Worm (Caenorhabditis elegans) whole organism, L3 larva: ENCODE results near the gene inpp-4B.

Source experiments
- daf-12 ChIP-seq: fragments of 150-350 bp; optimal IDR thresholded peaks from 2 replicates; lab custom pipeline; 2014; ENCODE audit warnings: missing biosample characterization, missing genetic modification reagents, missing genetic modification characterization
- elt-2 ChIP-seq: sonication (generic microtip); optimal IDR thresholded peaks from 2 replicates; lab custom pipeline; 2016; ENCODE audit warnings: missing genetic modification reagents, mild to moderate bottlenecking, missing genetic modification characterization, missing compliant biosample characterization
- lin-39 ChIP-seq: fragments of 150-350 bp; optimal IDR thresholded peaks from 2 replicates; lab custom pipeline; 2018; ENCODE audit warnings: missing biosample characterization, missing genetic modification reagents, missing genetic modification characterization
- mdl-1 ChIP-seq: fragments of 150-350 bp; optimal IDR thresholded peaks from 2 replicates; lab custom pipeline; 2014; ENCODE audit warnings: missing biosample characterization, missing genetic modification characterization
- nhr-12 ChIP-seq: fragments of 150-350 bp; optimal IDR thresholded peaks from 2 replicates; lab custom pipeline; 2014; ENCODE audit warnings: missing biosample characterization, missing genetic modification characterization
- nhr-76 ChIP-seq: fragments of 150-350 bp; sonication (generic microtip); optimal IDR thresholded peaks from 5 replicates; lab custom pipeline; 2014; ENCODE audit warnings: missing biosample characterization, missing genetic modification characterization
- tbx-2 ChIP-seq: sonication (generic microtip); optimal IDR thresholded peaks from 2 replicates; lab custom pipeline; 2016; ENCODE audit warnings: mild to moderate bottlenecking, missing genetic modification characterization, missing compliant biosample characterization
- unc-62 ChIP-seq: fragments of 150-350 bp; sonication (generic microtip); optimal IDR thresholded peaks from 4 replicates; lab custom pipeline; 2014; ENCODE audit warnings: missing biosample characterization, missing genetic modification reagents, missing genetic modification characterization
- ztf-11 ChIP-seq: fragments of 150-350 bp; optimal IDR thresholded peaks from 2 replicates; lab custom pipeline; 2014; ENCODE audit warnings: missing biosample characterization, missing genetic modification characterization

DNA sequence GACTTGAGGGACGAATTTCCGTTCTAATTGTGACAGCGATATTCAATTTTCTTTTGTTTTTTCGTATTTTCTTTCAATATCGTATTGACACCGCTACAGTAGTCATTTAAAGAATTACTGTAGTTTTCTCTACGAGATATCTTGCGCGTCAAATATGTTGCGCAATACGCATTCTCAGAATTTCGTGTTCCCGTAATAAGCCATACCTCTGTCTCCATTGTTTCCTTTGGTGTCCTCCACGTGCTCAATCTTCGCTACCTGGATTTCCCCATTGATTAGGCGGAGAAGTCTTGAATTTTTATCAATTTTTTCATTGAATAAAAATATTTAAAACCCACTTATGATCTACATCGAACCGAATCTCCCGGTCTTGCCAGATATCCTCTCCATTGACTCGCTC is 5.4 kb downstream of the inpp-4B start:
- TF ChIP-seq unc-62 (no peak), ztf-11 (tag; lab: Kevin White, UChicago) (no peak), tbx-2 (tag; lab: Kevin White, UChicago) (no peak), daf-12 (tag; lab: Kevin White, UChicago) (no peak), elt-2 (tag; lab: Kevin White, UChicago) (no peak), mdl-1 (tag; lab: Kevin White, UChicago) (no peak), nhr-12 (tag; lab: Kevin White, UChicago) (no peak), lin-39 (tag; lab: Kevin White, UChicago) (no peak), nhr-76 (no peak)
